Worm (Caenorhabditis elegans) whole organism, late embryonic: ENCODE data around the gene C17G1.2.

Experiments
- C08G9.2 ChIP-seq: sonication (generic microtip); optimal IDR thresholded peaks from 2 replicates; lab custom pipeline; 2016; ENCODE audit warnings: mild to moderate bottlenecking, missing genetic modification characterization, moderate library complexity, missing compliant biosample characterization
- F13H6.1 ChIP-seq: sonication (generic microtip); optimal IDR thresholded peaks from 2 replicates; lab custom pipeline; 2016; ENCODE audit warnings: missing genetic modification characterization, missing compliant biosample characterization
- K02D7.2 ChIP-seq: sonication (generic microtip); optimal IDR thresholded peaks from 2 replicates; lab custom pipeline; 2017; ENCODE audit warnings: mild to moderate bottlenecking, missing genetic modification characterization, missing compliant biosample characterization
- T23F11.4 ChIP-seq: fragments of 200-800 bp; sonication (Bioruptor generic); optimal IDR thresholded peaks from 2 replicates; lab custom pipeline; 2018; ENCODE audit warnings: mild to moderate bottlenecking, missing genetic modification characterization, missing compliant biosample characterization
- Y22D7AL.16 ChIP-seq: sonication (generic microtip); optimal IDR thresholded peaks from 2 replicates; lab custom pipeline; 2016; ENCODE audit warnings: missing genetic modification characterization, missing compliant biosample characterization
- ceh-2 ChIP-seq: sonication (generic microtip); optimal IDR thresholded peaks from 2 replicates; lab custom pipeline; 2016; ENCODE audit warnings: missing genotype, missing genetic modification characterization, missing compliant biosample characterization
- ceh-22 ChIP-seq: sonication (generic microtip); optimal IDR thresholded peaks from 2 replicates; lab custom pipeline; 2017; ENCODE audit warnings: missing biosample characterization, missing genetic modification characterization
- ceh-24 ChIP-seq: sonication (generic microtip); optimal IDR thresholded peaks from 2 replicates; lab custom pipeline; 2016; ENCODE audit warnings: mild to moderate bottlenecking, missing genetic modification characterization, missing compliant biosample characterization
- ceh-30 ChIP-seq: fragments of 150-350 bp; optimal IDR thresholded peaks from 2 replicates; lab custom pipeline; 2014; ENCODE audit warnings: missing biosample characterization, missing genetic modification characterization
- ceh-34 ChIP-seq: sonication (generic microtip); optimal IDR thresholded peaks from 2 replicates; lab custom pipeline; 2016; ENCODE audit warnings: mild to moderate bottlenecking, missing genetic modification characterization, missing compliant biosample characterization
- ceh-45 ChIP-seq: fragments of 200-800 bp; sonication (Bioruptor generic); IDR thresholded peaks from 2 replicates; pipeline ENCODE4 v1.3.6; 2022; ENCODE audit warnings: missing genetic modification reagents, missing genetic modification characterization, missing compliant biosample characterization
- ceh-48 ChIP-seq: sonication (generic microtip); optimal IDR thresholded peaks from 2 replicates; lab custom pipeline; 2016; ENCODE audit warnings: missing genetic modification characterization, inconsistent platforms, missing compliant biosample characterization
- ceh-6 ChIP-seq: fragments of 200-800 bp; sonication (Bioruptor generic); optimal IDR thresholded peaks from 2 replicates; lab custom pipeline; 2018; ENCODE audit warnings: mild to moderate bottlenecking, missing genetic modification characterization, missing compliant biosample characterization
- che-1 ChIP-seq: sonication (generic microtip); optimal IDR thresholded peaks from 2 replicates; lab custom pipeline; 2016; ENCODE audit warnings: mild to moderate bottlenecking, missing genetic modification characterization, missing compliant biosample characterization
- fkh-6 ChIP-seq: sonication (generic microtip); optimal IDR thresholded peaks from 2 replicates; lab custom pipeline; 2016; ENCODE audit warnings: missing genetic modification characterization, missing compliant biosample characterization
- gmeb-2 ChIP-seq: sonication (generic microtip); optimal IDR thresholded peaks from 2 replicates; lab custom pipeline; 2016; ENCODE audit warnings: missing genetic modification characterization, inconsistent platforms, missing compliant biosample characterization
- hlh-13 ChIP-seq: fragments of 200-800 bp; sonication (Bioruptor generic); optimal IDR thresholded peaks from 2 replicates; lab custom pipeline; 2018; ENCODE audit warnings: mild to moderate bottlenecking, missing genetic modification characterization, missing compliant biosample characterization
- hlh-15 ChIP-seq: sonication (generic microtip); optimal IDR thresholded peaks from 2 replicates; lab custom pipeline; 2016; ENCODE audit warnings: missing genetic modification characterization, missing compliant biosample characterization
- hlh-30 ChIP-seq: sonication (generic microtip); optimal IDR thresholded peaks from 2 replicates; lab custom pipeline; 2017; ENCODE audit warnings: antibody characterized with exemption, missing genetic modification characterization, missing compliant biosample characterization; ENCODE audit not compliant: insufficient read depth
- lin-11 ChIP-seq: fragments of 200-800 bp; sonication (Bioruptor generic); optimal IDR thresholded peaks from 2 replicates; lab custom pipeline; 2018; ENCODE audit warnings: mild to moderate bottlenecking, missing genetic modification characterization, missing compliant biosample characterization
- madf-2 ChIP-seq: sonication (generic microtip); optimal IDR thresholded peaks from 2 replicates; lab custom pipeline; 2017; ENCODE audit warnings: missing genetic modification characterization, missing compliant biosample characterization
- mec-3 ChIP-seq: sonication (generic microtip); optimal IDR thresholded peaks from 2 replicates; lab custom pipeline; 2016; ENCODE audit warnings: borderline replicate concordance, missing genetic modification characterization, missing compliant biosample characterization
- nfya-1 ChIP-seq: sonication (generic microtip); optimal IDR thresholded peaks from 2 replicates; lab custom pipeline; 2017; ENCODE audit warnings: missing genetic modification characterization, mild to moderate bottlenecking, missing compliant biosample characterization, antibody characterized with exemption, moderate library complexity
- npax-4 ChIP-seq: sonication (generic microtip); optimal IDR thresholded peaks from 2 replicates; lab custom pipeline; 2016; ENCODE audit warnings: missing genetic modification characterization, missing compliant biosample characterization
- odd-2 ChIP-seq: sonication (generic microtip); optimal IDR thresholded peaks from 2 replicates; lab custom pipeline; 2017; ENCODE audit warnings: antibody characterized with exemption, mild to moderate bottlenecking, missing genetic modification characterization, missing compliant biosample characterization
- pax-1 ChIP-seq: fragments of 150-350 bp; optimal IDR thresholded peaks from 2 replicates; lab custom pipeline; 2014; ENCODE audit warnings: missing biosample characterization, missing genetic modification characterization
- pha-2 ChIP-seq: sonication (generic microtip); optimal IDR thresholded peaks from 2 replicates; lab custom pipeline; 2017; ENCODE audit warnings: mild to moderate bottlenecking, missing genetic modification characterization, missing compliant biosample characterization
- pha-4 ChIP-seq: fragments of 150-350 bp; optimal IDR thresholded peaks from 2 replicates; lab custom pipeline; 2018; ENCODE audit warnings: missing biosample characterization, missing genetic modification reagents, missing genetic modification characterization
- pqm-1 ChIP-seq: sonication (generic microtip); optimal IDR thresholded peaks from 2 replicates; lab custom pipeline; 2016; ENCODE audit warnings: missing genetic modification characterization, missing compliant biosample characterization
- tbx-2 ChIP-seq: sonication (generic microtip); optimal IDR thresholded peaks from 2 replicates; lab custom pipeline; 2016; ENCODE audit warnings: missing genetic modification characterization, missing compliant biosample characterization
- tbx-7 ChIP-seq: sonication (generic microtip); optimal IDR thresholded peaks from 2 replicates; lab custom pipeline; 2016; ENCODE audit warnings: missing genotype, missing genetic modification characterization, missing compliant biosample characterization
- unc-3 ChIP-seq, 2 experiments: fragments of 200-800 bp in 1 of 2; sonication (Bioruptor generic) in 1 of 2; sonication (generic microtip) in 1 of 2; conservative IDR thresholded peaks in 1 of 2; optimal IDR thresholded peaks in 1 of 2; 2 replicates each; pipeline versions ENCODE4 v1.3.6 to Lab custom; 2016 to 2022; ENCODE audit warnings: missing compliant biosample characterization in 2 of 2, missing genetic modification characterization in 2 of 2, missing genetic modification reagents in 1 of 2
- unc-42 ChIP-seq: sonication (generic microtip); optimal IDR thresholded peaks from 2 replicates; lab custom pipeline; 2016; ENCODE audit warnings: missing genotype, missing genetic modification characterization, missing compliant biosample characterization
- unc-86 ChIP-seq: sonication (generic microtip); optimal IDR thresholded peaks from 2 replicates; lab custom pipeline; 2016; ENCODE audit warnings: missing genetic modification characterization, missing compliant biosample characterization

The C17G1.2 gene

ce11 chrX:9921257-9921656 is at the start of gene C17G1.2:
C17G1.2 (plus strand) TSS chrX:9921557.
- TF ChIP-seq K02D7.2 (tag; lab: Kevin White, UChicago) (no peak), unc-42 (tag; lab: Kevin White, UChicago) (no peak), pha-2 (tag; lab: Kevin White, UChicago) (no peak), ceh-22 (tag; lab: Kevin White, UChicago) (no peak)
- TF ChIP-seq, all 69 proteins: peak for 0

- TF ChIP-seq pqm-1 (tag; lab: Kevin White, UChicago) (no peak), hlh-13 (no peak), odd-2 (tag; lab: Kevin White, UChicago) (no peak), mec-3 (tag; lab: Kevin White, UChicago) (no peak), F13H6.1 (tag; lab: Kevin White, UChicago) (no peak), tbx-2 (no peak), Y22D7AL.16 (tag; lab: Kevin White, UChicago) (no peak)
Observed at ce11 chrX:9872554-9872953, 48.8 kb upstream of the C17G1.2 start, which contains the start of gene R07B1.8. R07B1.8 (minus strand) TSS chrX:9872654.

- no peak for TF ChIP-seq che-1 (tag; lab: Kevin White, UChicago)
- no peak for TF ChIP-seq pha-2 (tag; lab: Kevin White, UChicago)
- no peak for TF ChIP-seq ceh-22 (tag; lab: Kevin White, UChicago)
- no peak for TF ChIP-seq pax-1
- TF ChIP-seq ceh-2 = no peak
- no peak for TF ChIP-seq T23F11.4 (GFP tag; lab: Kevin White, UChicago)
- no peak for TF ChIP-seq tbx-7 (tag; lab: Kevin White, UChicago)
- TF ChIP-seq mec-3 (tag; lab: Kevin White, UChicago) = no peak
- no peak for TF ChIP-seq tbx-2
- TF ChIP-seq pha-4 (tag; lab: Kevin White, UChicago) = no peak
- TF ChIP-seq ceh-6 = no peak
- no peak for TF ChIP-seq F13H6.1 (tag; lab: Kevin White, UChicago)
- TF ChIP-seq fkh-6 (tag; lab: Kevin White, UChicago) = no peak
- TF ChIP-seq gmeb-2 = no peak
- no peak for TF ChIP-seq ceh-30 (tag; lab: Kevin White, UChicago)
Observed at ce11 chrX:9877117-9877516, 44.2 kb upstream of the C17G1.2 start, which contains the start of gene R07B1.9. R07B1.9 (plus strand) TSS chrX:9877417.

ce11 chrX:9882112-9882511 is 39.2 kb upstream of the C17G1.2 start, which contains the start of gene glo-1:
glo-1 (minus strand) TSS chrX:9882212.
- no peak for TF ChIP-seq ceh-2

ce11 chrX:9882572-9882971 is 38.8 kb upstream of the C17G1.2 start:
- TF ChIP-seq C08G9.2 (tag; lab: Kevin White, UChicago) = no peak
- no peak for TF ChIP-seq ceh-24
- TF ChIP-seq madf-2 (tag; lab: Kevin White, UChicago) = no peak
- no peak for TF ChIP-seq odd-2 (tag; lab: Kevin White, UChicago)
- no peak for TF ChIP-seq hlh-30 (tag; lab: Kevin White, UChicago)
- TF ChIP-seq mec-3 (tag; lab: Kevin White, UChicago) = no peak

ce11 chrX:9883837-9884324 is 37.5 kb upstream of the C17G1.2 start, which contains the start of gene mrp-4:
mrp-4 (plus strand) TSS chrX:9884274.
- no peak for TF ChIP-seq unc-3 (GFP tag; conservative IDR thresholded peaks at IDR 0.05; lab: Robert Waterston, UW)
- TF ChIP-seq unc-3 (tag; optimal IDR thresholded peaks at IDR 0.05; lab: Kevin White, UChicago) = no peak
- TF ChIP-seq pha-2 (tag; lab: Kevin White, UChicago) = no peak
- TF ChIP-seq lin-11 (tag; lab: Kevin White, UChicago) = no peak
- TF ChIP-seq ceh-48 (tag; lab: Kevin White, UChicago) = no peak
- no peak for TF ChIP-seq npax-4 (tag; lab: Kevin White, UChicago)
- no peak for TF ChIP-seq pqm-1 (tag; lab: Kevin White, UChicago)
- TF ChIP-seq hlh-13 = no peak
- TF ChIP-seq unc-86 (tag; lab: Kevin White, UChicago) = no peak
- no peak for TF ChIP-seq ceh-45 (GFP tag; lab: Robert Waterston, UW)
- TF ChIP-seq madf-2 (tag; lab: Kevin White, UChicago) = no peak
- TF ChIP-seq hlh-15 (tag; lab: Kevin White, UChicago) = no peak
- no peak for TF ChIP-seq nfya-1 (tag; lab: Kevin White, UChicago)
- TF ChIP-seq Y22D7AL.16 (tag; lab: Kevin White, UChicago) = no peak
- TF ChIP-seq ceh-34 (tag; lab: Kevin White, UChicago) = no peak
